Worm (Caenorhabditis elegans): ENCODE results near the gene cyn-17.
A peak's percentile ranks its signal among the peaks of the same experiment; 100 is the strongest.

- TF ChIP-seq unc-62 (GFP tag; optimal IDR thresholded peaks at IDR 0.05) (no peak), nhr-25 (tag; optimal IDR thresholded peaks at IDR 0.05) (no peak), pqm-1 (tag; optimal IDR thresholded peaks at IDR 0.05) (peak; percentile 70), egl-27 (tag; optimal IDR thresholded peaks at IDR 0.05) (no peak), ztf-11 (tag; optimal IDR thresholded peaks at IDR 0.05) (no peak), ztf-4 (tag; optimal IDR thresholded peaks at IDR 0.05) (no peak), mml-1 (tag; optimal IDR thresholded peaks at IDR 0.05) (no peak), nfya-1 (tag; optimal IDR thresholded peaks at IDR 0.05; ENCODE audit: insufficient read depth) (no peak), eor-1 (tag; optimal IDR thresholded peaks at IDR 0.05) (no peak)
These were observed 43.2 kb downstream of the cyn-17 start for ce11 chrV:5842507-5843144.
